Worm (Caenorhabditis elegans) whole organism, L4 larva: ENCODE data around the gene lpr-4.

ENCODE experiments used
- D1046.2 ChIP-seq: fragments of 200-800 bp; sonication (Bioruptor generic); IDR thresholded peaks from 2 replicates; pipeline ENCODE4 v1.3.6; 2022; ENCODE audit warnings: missing genetic modification characterization, missing compliant biosample characterization
- F44E2.7 ChIP-seq: fragments of 200-800 bp; sonication (Bioruptor generic); IDR thresholded peaks from 2 replicates; pipeline ENCODE4 v2.1.2; 2022; ENCODE audit warnings: missing genetic modification characterization, missing compliant biosample characterization
- Y105C5A.15 ChIP-seq: fragments of 200-800 bp; sonication (Bioruptor generic); IDR thresholded peaks from 2 replicates; pipeline ENCODE4 v1.3.6; 2022; ENCODE audit warnings: missing genetic modification characterization, missing compliant biosample characterization
- Y48G9A.11 ChIP-seq: fragments of 200-800 bp; sonication (Bioruptor generic); IDR thresholded peaks from 2 replicates; pipeline ENCODE4 v1.3.6; 2022; ENCODE audit warnings: missing genetic modification reagents, missing genetic modification characterization, missing compliant biosample characterization
- ZK337.2 ChIP-seq: fragments of 200-800 bp; sonication (Bioruptor generic); IDR thresholded peaks from 2 replicates; pipeline ENCODE4 v1.3.6; 2022; ENCODE audit warnings: missing genetic modification reagents, missing genetic modification characterization, missing compliant biosample characterization
- ZK546.5 ChIP-seq, 2 experiments: sonication (generic microtip); optimal IDR thresholded peaks; 2 replicates each; lab custom pipeline; 2017; ENCODE audit warnings: missing biosample characterization in 2 of 2, missing genetic modification characterization in 2 of 2
- ceh-32 ChIP-seq: sonication (generic microtip); optimal IDR thresholded peaks from 2 replicates; lab custom pipeline; 2016; ENCODE audit warnings: mild to moderate bottlenecking, missing genetic modification characterization, missing compliant biosample characterization; ENCODE audit not compliant: poor library complexity
- ceh-44 ChIP-seq: fragments of 200-800 bp; sonication (Bioruptor generic); IDR thresholded peaks from 2 replicates; pipeline ENCODE4 v1.3.6; 2022; ENCODE audit warnings: missing genetic modification reagents, missing genetic modification characterization, missing compliant biosample characterization
- daf-16 ChIP-seq, 3 experiments: sonication (generic microtip); optimal IDR thresholded peaks; 2 replicates each; lab custom pipeline; 2016 to 2017; ENCODE audit warnings: missing genetic modification characterization in 3 of 3, missing genetic modification reagents in 3 of 3, mild to moderate bottlenecking in 2 of 3, missing compliant biosample characterization in 2 of 3, missing biosample characterization in 1 of 3, moderate library complexity in 1 of 3
- daf-19 ChIP-seq: fragments of 200-800 bp; sonication (Bioruptor generic); conservative IDR thresholded peaks from 2 replicates; pipeline ENCODE4 v1.3.6; 2022; ENCODE audit warnings: missing genetic modification characterization, missing compliant biosample characterization
- dmd-9 ChIP-seq: fragments of 200-800 bp; sonication (Bioruptor generic); IDR thresholded peaks from 2 replicates; pipeline ENCODE4 v1.3.6; 2022; ENCODE audit warnings: missing genetic modification reagents, missing genetic modification characterization, missing compliant biosample characterization
- dve-1 ChIP-seq: sonication (generic microtip); optimal IDR thresholded peaks from 2 replicates; lab custom pipeline; 2017; ENCODE audit warnings: antibody characterized with exemption, mild to moderate bottlenecking, missing genetic modification characterization, missing compliant biosample characterization; ENCODE audit not compliant: insufficient read depth
- egl-43 ChIP-seq: fragments of 200-800 bp; sonication (Bioruptor generic); IDR thresholded peaks from 2 replicates; pipeline ENCODE4 v1.3.6; 2022; ENCODE audit warnings: missing genetic modification reagents, missing genetic modification characterization, missing compliant biosample characterization
- fos-1 ChIP-seq: fragments of 150-350 bp; optimal IDR thresholded peaks from 2 replicates; lab custom pipeline; 2014; ENCODE audit warnings: missing biosample characterization, missing genetic modification characterization
- gei-8 ChIP-seq: fragments of 200-800 bp; sonication (Bioruptor generic); optimal IDR thresholded peaks from 2 replicates; lab custom pipeline; 2018; ENCODE audit warnings: mild to moderate bottlenecking, missing genetic modification characterization, missing compliant biosample characterization
- hif-1 ChIP-seq, 2 experiments: sonication (generic microtip); optimal IDR thresholded peaks; 2 replicates each; lab custom pipeline; 2016 to 2017; ENCODE audit warnings: missing compliant biosample characterization in 2 of 2, missing genetic modification characterization in 2 of 2, missing genetic modification reagents in 2 of 2, missing genotype in 2 of 2, mild to moderate bottlenecking in 1 of 2
- hlh-11 ChIP-seq: fragments of 200-800 bp; sonication (Bioruptor generic); optimal IDR thresholded peaks from 2 replicates; lab custom pipeline; 2018; ENCODE audit warnings: mild to moderate bottlenecking, missing genetic modification characterization, missing compliant biosample characterization
- hlh-30 ChIP-seq: sonication (generic microtip); optimal IDR thresholded peaks from 2 replicates; lab custom pipeline; 2017; ENCODE audit warnings: antibody characterized with exemption, mild to moderate bottlenecking, missing genetic modification characterization, missing compliant biosample characterization; ENCODE audit not compliant: insufficient read depth
- lin-13 ChIP-seq: fragments of 150-350 bp; optimal IDR thresholded peaks from 2 replicates; lab custom pipeline; 2014; ENCODE audit warnings: missing biosample characterization, missing genetic modification reagents, missing genetic modification characterization
- lin-15B ChIP-seq: fragments of 150-350 bp; sonication (generic microtip); optimal IDR thresholded peaks from 3 replicates; lab custom pipeline; 2014; ENCODE audit warnings: missing biosample characterization, missing genetic modification characterization
- lin-38 ChIP-seq: fragments of 200-800 bp; sonication (Bioruptor generic); IDR thresholded peaks from 2 replicates; pipeline ENCODE4 v1.3.6; 2022; ENCODE audit warnings: missing genetic modification reagents, missing genetic modification characterization, missing compliant biosample characterization
- lin-39 ChIP-seq: fragments of 150-350 bp; optimal IDR thresholded peaks from 2 replicates; lab custom pipeline; 2014; ENCODE audit warnings: missing biosample characterization, missing genetic modification reagents, missing genetic modification characterization
- mep-1 ChIP-seq: fragments of 150-350 bp; sonication (generic microtip); optimal IDR thresholded peaks from 3 replicates; lab custom pipeline; 2014; ENCODE audit warnings: missing biosample characterization, missing genetic modification characterization
- mxl-3 ChIP-seq: fragments of 200-800 bp; sonication (Bioruptor generic); optimal IDR thresholded peaks from 2 replicates; lab custom pipeline; 2018; ENCODE audit warnings: mild to moderate bottlenecking, missing genetic modification characterization, missing compliant biosample characterization
- nhr-10 ChIP-seq: fragments of 150-350 bp; optimal IDR thresholded peaks from 2 replicates; lab custom pipeline; 2014; ENCODE audit warnings: missing biosample characterization, missing genetic modification characterization
- nhr-111 ChIP-seq: fragments of 200-800 bp; sonication (Bioruptor generic); optimal IDR thresholded peaks from 2 replicates; lab custom pipeline; 2018; ENCODE audit warnings: mild to moderate bottlenecking, missing genetic modification characterization, missing compliant biosample characterization
- nhr-237 ChIP-seq: sonication (generic microtip); optimal IDR thresholded peaks from 2 replicates; lab custom pipeline; 2017; ENCODE audit warnings: missing biosample characterization, missing genetic modification characterization
- nhr-28 ChIP-seq: fragments of 150-350 bp; optimal IDR thresholded peaks from 2 replicates; lab custom pipeline; 2014; ENCODE audit warnings: missing biosample characterization, missing genetic modification characterization
- nhr-41 ChIP-seq: fragments of 200-800 bp; sonication (Bioruptor generic); IDR thresholded peaks from 2 replicates; pipeline ENCODE4 v1.3.6; 2022; ENCODE audit warnings: missing genetic modification reagents, missing genetic modification characterization, missing compliant biosample characterization
- nhr-6 ChIP-seq: fragments of 150-350 bp; optimal IDR thresholded peaks from 2 replicates; lab custom pipeline; 2014; ENCODE audit warnings: missing biosample characterization, missing genetic modification characterization
- pqm-1 ChIP-seq: sonication (generic microtip); optimal IDR thresholded peaks from 2 replicates; lab custom pipeline; 2017; ENCODE audit warnings: missing biosample characterization, missing genetic modification characterization
- rbr-2 ChIP-seq: sonication (generic microtip); optimal IDR thresholded peaks from 2 replicates; lab custom pipeline; 2016; ENCODE audit warnings: missing genotype, missing genetic modification characterization, missing compliant biosample characterization
- saeg-2 ChIP-seq: fragments of 200-800 bp; sonication (Bioruptor generic); IDR thresholded peaks from 2 replicates; pipeline ENCODE4 v1.3.6; 2022; ENCODE audit warnings: missing genetic modification reagents, missing genetic modification characterization, missing compliant biosample characterization
- sdz-12 ChIP-seq: fragments of 200-800 bp; sonication (Bioruptor generic); optimal IDR thresholded peaks from 2 replicates; lab custom pipeline; 2018; ENCODE audit warnings: mild to moderate bottlenecking, missing genetic modification characterization, missing compliant biosample characterization
- snpc-1.2 ChIP-seq: fragments of 200-800 bp; sonication (Bioruptor generic); IDR thresholded peaks from 2 replicates; pipeline ENCODE4 v1.3.6; 2022; ENCODE audit warnings: missing genetic modification reagents, missing genetic modification characterization, missing compliant biosample characterization
- snpc-4 ChIP-seq: fragments of 150-350 bp; optimal IDR thresholded peaks from 2 replicates; lab custom pipeline; 2014; ENCODE audit warnings: missing biosample characterization, missing genetic modification characterization
- spr-1 ChIP-seq: sonication (generic microtip); optimal IDR thresholded peaks from 2 replicates; lab custom pipeline; 2016; ENCODE audit warnings: mild to moderate bottlenecking, missing genetic modification characterization, missing compliant biosample characterization
- tag-97 ChIP-seq: fragments of 200-800 bp; sonication (Bioruptor generic); IDR thresholded peaks from 2 replicates; pipeline ENCODE4 v1.3.6; 2022; ENCODE audit warnings: missing genetic modification characterization, missing compliant biosample characterization
- unc-62 ChIP-seq, 3 experiments: fragments of 150-350 bp in 1 of 3; sonication (generic microtip); optimal IDR thresholded peaks in 2 of 3; peaks in 1 of 3; 1 replicate in 1 of 3; 2 replicates in 2 of 3; lab custom pipeline; 2014 to 2017; ENCODE audit warnings: missing biosample characterization in 3 of 3, missing genetic modification characterization in 3 of 3, missing genetic modification reagents in 3 of 3, missing genotype in 1 of 3
- zag-1 ChIP-seq: fragments of 150-350 bp; optimal IDR thresholded peaks from 2 replicates; lab custom pipeline; 2014; ENCODE audit warnings: missing biosample characterization, missing genetic modification characterization
- zfp-3 ChIP-seq: fragments of 200-800 bp; sonication (Bioruptor generic); conservative IDR thresholded peaks from 2 replicates; pipeline ENCODE4 v1.3.6; 2022; ENCODE audit warnings: missing genetic modification reagents, missing genetic modification characterization, missing compliant biosample characterization

The lpr-4 gene

DNA sequence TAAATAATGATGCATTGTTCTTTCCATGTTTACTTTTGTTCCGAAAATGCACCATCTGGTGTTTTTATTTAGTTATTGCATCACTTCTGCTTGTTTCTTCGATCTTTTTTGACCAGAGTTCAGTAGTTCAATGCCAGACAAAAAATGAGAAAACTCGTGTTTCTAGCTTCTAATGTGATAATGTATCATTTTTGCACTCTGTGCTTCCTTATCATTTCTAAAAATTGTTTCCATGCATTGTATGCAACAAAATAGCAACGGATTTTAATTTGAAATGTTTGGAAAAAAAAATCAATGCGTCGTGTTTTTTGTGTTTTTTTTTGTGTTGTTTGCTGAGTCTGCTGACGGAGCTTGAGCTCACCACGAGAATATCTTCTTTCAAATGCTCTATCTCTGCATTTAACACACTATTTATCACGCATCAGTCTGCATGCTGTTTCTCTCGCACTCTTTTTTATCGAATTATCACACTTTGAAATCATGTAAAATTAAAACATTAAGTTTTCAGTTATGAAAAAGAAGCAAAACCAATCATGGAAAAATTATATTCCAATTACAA is 15.3 kb downstream of the lpr-4 start, which contains the start of gene sulp-7:
TSS of gene sulp-7 (plus strand) at position 509 of the 559 bp plus-strand sequence.
- TF ChIP-seq snpc-4 (tag; lab: Kevin White, UChicago) (no peak), nhr-28 (tag; lab: Kevin White, UChicago) (peak; percentile 44), hlh-11 (tag; lab: Kevin White, UChicago) (peak; percentile 11), F44E2.7 (no peak), mxl-3 (GFP tag; lab: Kevin White, UChicago) (peak; percentile 9), pqm-1 (tag; lab: Kevin White, UChicago) (peak; percentile 33), hlh-30 (tag; lab: Kevin White, UChicago) (peak; percentile 65), daf-16 (GFP tag; optimal IDR thresholded peaks at IDR 0.05; lab: Kevin White, UChicago) (peak in 1 of 2 experiments; percentile 20), daf-16 (tag; optimal IDR thresholded peaks at IDR 0.05; lab: Kevin White, UChicago) (peak; percentile 44)

DNA sequence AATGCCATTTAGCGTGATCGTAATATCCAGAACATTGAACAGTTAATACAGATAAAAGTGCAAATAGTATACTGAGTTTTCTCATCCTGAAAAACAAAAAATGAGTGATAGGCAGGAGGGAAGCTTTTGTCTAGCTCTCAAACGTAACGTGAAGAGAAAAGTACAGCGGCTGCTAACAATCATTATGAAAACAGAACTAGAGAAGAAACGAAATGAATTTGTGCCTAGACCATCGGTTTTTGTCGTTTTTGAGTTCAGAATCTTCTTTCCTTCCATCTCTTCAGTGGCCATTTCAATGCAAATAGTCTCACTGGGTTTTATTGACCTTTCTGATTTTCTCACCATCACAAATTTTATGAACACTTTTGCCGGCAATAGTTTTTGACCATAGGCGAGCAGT is 20.2 kb downstream of the lpr-4 start, which contains the start of gene W04G3.7:
TSS of gene W04G3.7 (minus strand) at position 101 of the 400 bp plus-strand sequence.
- TF ChIP-seq spr-1 (tag; lab: Kevin White, UChicago) (no peak), nhr-10 (tag; lab: Kevin White, UChicago) (no peak), sdz-12 (GFP tag; lab: Kevin White, UChicago) (no peak), ceh-32 (tag; lab: Kevin White, UChicago) (no peak), zag-1 (no peak), zfp-3 (GFP tag; lab: Robert Waterston, UW) (no peak), snpc-4 (tag; lab: Kevin White, UChicago) (no peak), nhr-6 (tag; lab: Kevin White, UChicago) (no peak), tag-97 (GFP tag; lab: Robert Waterston, UW) (no peak), egl-43 (no peak), lin-15B (tag; lab: Kevin White, UChicago) (no peak), snpc-1.2 (GFP tag; lab: Robert Waterston, UW) (no peak), ZK546.5 (tag; optimal IDR thresholded peaks at IDR 0.05; lab: Kevin White, UChicago) (no peak), hif-1 (tag; optimal IDR thresholded peaks at IDR 0.05; lab: Kevin White, UChicago) (no peak), nhr-237 (no peak), lin-38 (no peak), ZK337.2 (GFP tag; lab: Robert Waterston, UW) (no peak), hlh-30 (tag; lab: Kevin White, UChicago) (no peak)
- TF ChIP-seq, all 104 proteins: peak for 0

DNA sequence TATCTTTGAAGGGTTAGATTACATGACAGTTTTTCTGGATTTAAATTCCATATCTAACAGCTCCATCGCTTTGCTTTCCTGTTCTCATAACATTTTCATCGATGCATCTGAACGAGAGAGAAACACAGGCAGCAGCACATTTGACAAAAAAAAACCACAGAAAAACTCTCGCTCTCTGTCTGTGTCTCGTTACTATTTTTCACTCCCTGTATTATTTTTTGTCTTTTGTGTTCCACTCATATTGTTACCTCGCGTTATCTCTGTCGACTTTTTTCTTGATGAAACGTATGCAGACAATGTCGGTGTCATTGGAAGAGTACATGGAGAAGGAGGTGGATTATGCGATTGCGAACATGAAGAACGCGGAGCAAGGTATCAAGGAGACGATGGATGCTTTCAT is 24.0 kb downstream of the lpr-4 start, which contains the start of gene W04G3.11:
TSS of gene W04G3.11 (plus strand) at position 244 of the 400 bp plus-strand sequence.
- peak; percentile 15 for TF ChIP-seq nhr-6 (tag; lab: Kevin White, UChicago)
- peak; percentile 46 for TF ChIP-seq pqm-1 (tag; lab: Kevin White, UChicago)
- peak in 1 of 2 experiments; percentile 77 for TF ChIP-seq unc-62 (GFP tag; optimal IDR thresholded peaks at IDR 0.05 in 1 of 2; lab: Kevin White, UChicago)
- TF ChIP-seq unc-62 (tag; optimal IDR thresholded peaks at IDR 0.05; lab: Kevin White, UChicago): no peak
- peak; percentile 46 for TF ChIP-seq dve-1
- no peak for TF ChIP-seq nhr-111 (GFP tag; lab: Kevin White, UChicago)
- TF ChIP-seq nhr-28 (tag; lab: Kevin White, UChicago): peak; percentile 5
- TF ChIP-seq lin-39 (tag; lab: Kevin White, UChicago): no peak
- no peak for TF ChIP-seq lin-15B (tag; lab: Kevin White, UChicago)

- peak; percentile 87 to 91 for TF ChIP-seq hif-1 (tag; optimal IDR thresholded peaks at IDR 0.05; lab: Kevin White, UChicago)
- peak; percentile 98 for TF ChIP-seq nhr-28 (tag; lab: Kevin White, UChicago)
- peak; percentile 91 for TF ChIP-seq nhr-41 (GFP tag; lab: Robert Waterston, UW)
- TF ChIP-seq dmd-9 (GFP tag; lab: Robert Waterston, UW): peak; percentile 95
- TF ChIP-seq mep-1: peak; percentile 100
- peak; percentile 99 for TF ChIP-seq lin-13 (GFP tag; lab: Kevin White, UChicago)
- no peak; the same call in 1 of the 2 replicates for TF ChIP-seq Y48G9A.11
- TF ChIP-seq rbr-2: peak; percentile 100
- peak; percentile 100 for TF ChIP-seq egl-43
- TF ChIP-seq ZK337.2 (GFP tag; lab: Robert Waterston, UW): peak; percentile 94
- peak; percentile 99 for TF ChIP-seq daf-19
- peak; percentile 98 for TF ChIP-seq Y105C5A.15 (GFP tag; lab: Robert Waterston, UW)
- peak; percentile 95 for TF ChIP-seq ceh-44
- peak; percentile 95 for TF ChIP-seq gei-8
- peak; percentile 99 for TF ChIP-seq nhr-6 (tag; lab: Kevin White, UChicago)
- TF ChIP-seq fos-1 (tag; lab: Kevin White, UChicago): peak; percentile 100
- peak; percentile 94 for TF ChIP-seq D1046.2
- TF ChIP-seq zfp-3 (GFP tag; lab: Robert Waterston, UW): peak; percentile 98
- peak; percentile 99 for TF ChIP-seq saeg-2 (GFP tag; lab: Robert Waterston, UW)
- peak; percentile 97 for TF ChIP-seq tag-97 (GFP tag; lab: Robert Waterston, UW)
Observed at ce11 chrX:11093985-11094593, 29.2 kb downstream of the lpr-4 start.
